Worm (Caenorhabditis elegans) whole organism, mixed stage, embryonic: ENCODE measurements around the gene dohh-1.

Experiments
- M03D4.4 ChIP-seq: sonication (generic microtip); optimal IDR thresholded peaks from 2 replicates; lab custom pipeline; 2017; ENCODE audit warnings: mild to moderate bottlenecking, missing genetic modification characterization, missing compliant biosample characterization
- bed-3 ChIP-seq: fragments of 200-800 bp; sonication (Bioruptor generic); optimal IDR thresholded peaks from 3 replicates; lab custom pipeline; 2018; ENCODE audit warnings: mild to moderate bottlenecking, missing genetic modification characterization, moderate library complexity, missing compliant biosample characterization
- blmp-1 ChIP-seq: fragments of 150-350 bp; optimal IDR thresholded peaks from 2 replicates; lab custom pipeline; 2014; ENCODE audit warnings: missing biosample characterization, missing genetic modification characterization
- ceh-39 ChIP-seq: fragments of 150-350 bp; optimal IDR thresholded peaks from 2 replicates; lab custom pipeline; 2014; ENCODE audit warnings: missing biosample characterization, missing genetic modification characterization
- ceh-43 ChIP-seq: fragments of 200-800 bp; sonication (Bioruptor generic); optimal IDR thresholded peaks from 2 replicates; lab custom pipeline; 2018; ENCODE audit warnings: mild to moderate bottlenecking, missing genetic modification characterization, moderate library complexity, missing compliant biosample characterization
- ceh-83 ChIP-seq: fragments of 200-800 bp; sonication (Bioruptor generic); optimal IDR thresholded peaks from 2 replicates; lab custom pipeline; 2018; ENCODE audit warnings: mild to moderate bottlenecking, missing genetic modification characterization, missing compliant biosample characterization
- ces-1 ChIP-seq: fragments of 150-350 bp; optimal IDR thresholded peaks from 2 replicates; lab custom pipeline; 2014; ENCODE audit warnings: missing biosample characterization, missing genetic modification reagents, missing genetic modification characterization
- drap-1 ChIP-seq: fragments of 200-800 bp; sonication (Bioruptor generic); optimal IDR thresholded peaks from 3 replicates; lab custom pipeline; 2018; ENCODE audit warnings: mild to moderate bottlenecking, missing genetic modification characterization, missing compliant biosample characterization
- elt-1 ChIP-seq: sonication (generic microtip); optimal IDR thresholded peaks from 2 replicates; lab custom pipeline; 2017; ENCODE audit warnings: missing genetic modification characterization, mild to moderate bottlenecking, missing compliant biosample characterization, antibody characterized with exemption, moderate library complexity, borderline replicate concordance; ENCODE audit not compliant: insufficient read depth
- elt-3 ChIP-seq: fragments of 150-350 bp; optimal IDR thresholded peaks from 2 replicates; lab custom pipeline; 2014; ENCODE audit warnings: missing biosample characterization, missing genetic modification characterization
- flh-1 ChIP-seq: fragments of 200-800 bp; sonication (Bioruptor generic); optimal IDR thresholded peaks from 2 replicates; lab custom pipeline; 2018; ENCODE audit warnings: mild to moderate bottlenecking, missing genetic modification characterization, moderate library complexity, missing compliant biosample characterization
- ham-2 ChIP-seq: fragments of 200-800 bp; sonication (Bioruptor generic); optimal IDR thresholded peaks from 2 replicates; lab custom pipeline; 2018; ENCODE audit warnings: mild to moderate bottlenecking, missing genetic modification characterization, missing compliant biosample characterization
- hlh-1 ChIP-seq: fragments of 150-350 bp; optimal IDR thresholded peaks from 2 replicates; lab custom pipeline; 2014; ENCODE audit warnings: missing biosample characterization, missing genetic modification reagents, missing genetic modification characterization
- lin-13 ChIP-seq: fragments of 150-350 bp; optimal IDR thresholded peaks from 2 replicates; lab custom pipeline; 2014; ENCODE audit warnings: missing biosample characterization, missing genetic modification characterization
- lin-32 ChIP-seq: fragments of 200-800 bp; sonication (Bioruptor generic); optimal IDR thresholded peaks from 2 replicates; lab custom pipeline; 2018; ENCODE audit warnings: mild to moderate bottlenecking, missing genetic modification characterization, missing compliant biosample characterization
- lsy-2 ChIP-seq: fragments of 150-350 bp; optimal IDR thresholded peaks from 2 replicates; lab custom pipeline; 2014; ENCODE audit warnings: missing biosample characterization, missing genetic modification characterization
- mab-5 ChIP-seq: fragments of 150-350 bp; optimal IDR thresholded peaks from 2 replicates; lab custom pipeline; 2014; ENCODE audit warnings: missing biosample characterization, missing genetic modification characterization
- mep-1 ChIP-seq: fragments of 150-350 bp; optimal IDR thresholded peaks from 2 replicates; lab custom pipeline; 2017; ENCODE audit warnings: missing biosample characterization, missing genetic modification reagents, missing genetic modification characterization, inconsistent platforms
- mls-2 ChIP-seq: sonication (generic microtip); optimal IDR thresholded peaks from 2 replicates; lab custom pipeline; 2016; ENCODE audit warnings: mild to moderate bottlenecking, missing genetic modification characterization, moderate library complexity, missing compliant biosample characterization
- nhr-12 ChIP-seq: fragments of 150-350 bp; optimal IDR thresholded peaks from 2 replicates; lab custom pipeline; 2014; ENCODE audit warnings: missing biosample characterization, missing genetic modification characterization
- nhr-2 ChIP-seq: fragments of 150-350 bp; optimal IDR thresholded peaks from 2 replicates; lab custom pipeline; 2014; ENCODE audit warnings: missing biosample characterization, missing genetic modification characterization
- nhr-237 ChIP-seq: fragments of 150-350 bp; optimal IDR thresholded peaks from 2 replicates; lab custom pipeline; 2014; ENCODE audit warnings: missing biosample characterization, missing genetic modification characterization
- nhr-28 ChIP-seq: fragments of 150-350 bp; optimal IDR thresholded peaks from 2 replicates; lab custom pipeline; 2014; ENCODE audit warnings: missing biosample characterization, missing genetic modification characterization
- nhr-76 ChIP-seq: sonication (generic microtip); optimal IDR thresholded peaks from 2 replicates; lab custom pipeline; 2017; ENCODE audit warnings: missing biosample characterization, missing genetic modification characterization
- pha-4 ChIP-seq: fragments of 150-350 bp; optimal IDR thresholded peaks from 2 replicates; lab custom pipeline; 2018; ENCODE audit warnings: missing biosample characterization, missing genetic modification reagents, missing genetic modification characterization
- sem-2 ChIP-seq: fragments of 200-800 bp; sonication (Bioruptor generic); optimal IDR thresholded peaks from 2 replicates; lab custom pipeline; 2018; ENCODE audit warnings: mild to moderate bottlenecking, missing genetic modification characterization, missing compliant biosample characterization
- snpc-4 ChIP-seq: fragments of 150-350 bp; optimal IDR thresholded peaks from 2 replicates; lab custom pipeline; 2014; ENCODE audit warnings: missing biosample characterization, missing genetic modification characterization
- sptf-1 ChIP-seq: sonication (generic microtip); optimal IDR thresholded peaks from 2 replicates; lab custom pipeline; 2017; ENCODE audit warnings: mild to moderate bottlenecking, missing genetic modification characterization, moderate library complexity, missing compliant biosample characterization
- tbx-8 ChIP-seq: fragments of 200-800 bp; sonication (Bioruptor generic); optimal IDR thresholded peaks from 2 replicates; lab custom pipeline; 2018; ENCODE audit warnings: mild to moderate bottlenecking, missing genetic modification characterization, moderate library complexity, missing compliant biosample characterization
- unc-120 ChIP-seq: sonication (generic microtip); optimal IDR thresholded peaks from 2 replicates; lab custom pipeline; 2017; ENCODE audit warnings: missing genetic modification characterization, missing compliant biosample characterization; ENCODE audit not compliant: poor library complexity, severe bottlenecking
- unc-39 ChIP-seq: fragments of 150-350 bp; optimal IDR thresholded peaks from 2 replicates; lab custom pipeline; 2014; ENCODE audit warnings: missing biosample characterization, missing genetic modification characterization
- unc-62 ChIP-seq: fragments of 150-350 bp; optimal IDR thresholded peaks from 2 replicates; lab custom pipeline; 2014; ENCODE audit warnings: missing biosample characterization, missing genetic modification reagents, missing genetic modification characterization
- zip-8 ChIP-seq: fragments of 150-350 bp; optimal IDR thresholded peaks from 2 replicates; lab custom pipeline; 2014; ENCODE audit warnings: missing biosample characterization, missing genetic modification characterization
- ztf-11 ChIP-seq: fragments of 150-350 bp; optimal IDR thresholded peaks from 2 replicates; lab custom pipeline; 2014; ENCODE audit warnings: missing biosample characterization, missing genetic modification characterization

dohh-1 gene

ce11 chrII:10557206-10557574 lies 22.6 kb upstream of the dohh-1 start:
- TF ChIP-seq blmp-1 (tag; lab: Kevin White, UChicago) (no peak), M03D4.4 (no peak), ceh-83 (GFP tag; lab: Kevin White, UChicago) (no peak), sptf-1 (tag; lab: Kevin White, UChicago) (no peak), nhr-237 (tag; lab: Kevin White, UChicago) (no peak), zip-8 (tag; lab: Kevin White, UChicago) (no peak), hlh-1 (tag; lab: Kevin White, UChicago) (no peak), ceh-43 (GFP tag; lab: Kevin White, UChicago) (no peak), nhr-76 (no peak), flh-1 (GFP tag; lab: Kevin White, UChicago) (no peak), mls-2 (no peak), nhr-28 (tag; lab: Kevin White, UChicago) (no peak), nhr-2 (no peak), lsy-2 (tag; lab: Kevin White, UChicago) (no peak), unc-62 (GFP tag; lab: Kevin White, UChicago) (no peak), unc-39 (no peak), pha-4 (tag; lab: Kevin White, UChicago) (no peak)
- TF ChIP-seq, all 35 proteins: peak for 0

ce11 chrII:10558345-10558744 lies 21.4 kb upstream of the dohh-1 start:
- TF ChIP-seq unc-62 (GFP tag; lab: Kevin White, UChicago) (peak; percentile 13), nhr-28 (tag; lab: Kevin White, UChicago) (no peak), blmp-1 (tag; lab: Kevin White, UChicago) (no peak), ztf-11 (tag; lab: Kevin White, UChicago) (no peak), mep-1 (tag; lab: Kevin White, UChicago) (no peak), tbx-8 (GFP tag; lab: Kevin White, UChicago) (no peak), unc-120 (tag; lab: Kevin White, UChicago) (peak; percentile 85), hlh-1 (tag; lab: Kevin White, UChicago) (peak; percentile 85)

ce11 chrII:10558962-10559415 lies 20.8 kb upstream of the dohh-1 start:
- TF ChIP-seq tbx-8 (GFP tag; lab: Kevin White, UChicago), result no peak
- TF ChIP-seq ham-2 (GFP tag; lab: Kevin White, UChicago), result no peak
- TF ChIP-seq lin-32 (GFP tag; lab: Kevin White, UChicago), result no peak
- TF ChIP-seq ztf-11 (tag; lab: Kevin White, UChicago), result no peak
- TF ChIP-seq mep-1 (tag; lab: Kevin White, UChicago), result no peak
- TF ChIP-seq ceh-43 (GFP tag; lab: Kevin White, UChicago), result no peak
- TF ChIP-seq nhr-28 (tag; lab: Kevin White, UChicago), result no peak
- TF ChIP-seq ces-1 (GFP tag; lab: Kevin White, UChicago), result no peak
- TF ChIP-seq nhr-2, result no peak
- no peak for TF ChIP-seq nhr-76
- no peak for TF ChIP-seq zip-8 (tag; lab: Kevin White, UChicago)
- no peak for TF ChIP-seq unc-39
- no peak for TF ChIP-seq lsy-2 (tag; lab: Kevin White, UChicago)
- no peak for TF ChIP-seq elt-1
- TF ChIP-seq pha-4 (tag; lab: Kevin White, UChicago), result no peak
- no peak for TF ChIP-seq blmp-1 (tag; lab: Kevin White, UChicago)
- no peak for TF ChIP-seq drap-1
- TF ChIP-seq snpc-4, result no peak
- no peak for TF ChIP-seq bed-3

DNA sequence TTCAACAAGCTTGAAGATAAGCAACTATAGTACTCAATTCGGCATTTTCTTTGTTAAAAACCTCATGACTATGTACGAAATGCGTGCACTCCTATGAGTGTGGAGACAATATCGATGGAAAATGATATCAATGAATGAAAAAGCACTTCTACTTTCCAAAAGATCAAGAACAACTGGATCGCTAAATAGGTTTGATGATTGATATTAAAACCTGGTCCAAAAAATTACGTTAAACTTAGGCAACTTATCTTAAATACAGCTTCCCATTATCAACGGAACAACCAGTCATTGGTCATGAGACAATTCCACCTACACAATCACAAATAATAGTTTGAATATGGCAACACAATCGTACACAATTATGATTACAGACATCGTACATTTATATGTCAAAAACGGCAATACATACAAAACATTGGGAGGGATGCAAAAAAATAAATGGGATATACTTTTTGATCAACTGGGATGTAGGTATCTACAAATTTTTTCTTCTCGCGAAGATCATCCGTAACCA lies 20.0 kb upstream of the dohh-1 start:
- TF ChIP-seq sptf-1 (tag; lab: Kevin White, UChicago) (no peak), nhr-2 (no peak), lin-32 (GFP tag; lab: Kevin White, UChicago) (no peak), hlh-1 (tag; lab: Kevin White, UChicago) (no peak), drap-1 (no peak), unc-39 (no peak), tbx-8 (GFP tag; lab: Kevin White, UChicago) (no peak)

ce11 chrII:10563368-10563767 lies 16.4 kb upstream of the dohh-1 start, which contains the start of gene cdc-48.1:
cdc-48.1 (minus strand) TSS chrII:10563407.
- peak; percentile 91 for TF ChIP-seq unc-120 (tag; lab: Kevin White, UChicago)
- TF ChIP-seq ceh-43 (GFP tag; lab: Kevin White, UChicago), result peak; percentile 87
- peak; percentile 98 for TF ChIP-seq ces-1 (GFP tag; lab: Kevin White, UChicago)
- TF ChIP-seq zip-8 (tag; lab: Kevin White, UChicago), result no peak
- peak; percentile 84 for TF ChIP-seq mab-5
- TF ChIP-seq lin-13, result peak; percentile 100
- peak; percentile 80 for TF ChIP-seq ztf-11 (tag; lab: Kevin White, UChicago)
- peak; percentile 68 for TF ChIP-seq nhr-12 (tag; lab: Kevin White, UChicago)
- TF ChIP-seq drap-1, result peak; percentile 92
- TF ChIP-seq nhr-237 (tag; lab: Kevin White, UChicago), result peak; percentile 100
- TF ChIP-seq snpc-4, result no peak
- TF ChIP-seq mls-2, result peak; percentile 89
- peak; percentile 88 for TF ChIP-seq ceh-83 (GFP tag; lab: Kevin White, UChicago)
- TF ChIP-seq ceh-39, result peak; percentile 99
- peak; percentile 92 for TF ChIP-seq M03D4.4
- peak; percentile 84 for TF ChIP-seq ham-2 (GFP tag; lab: Kevin White, UChicago)
- peak; percentile 74 for TF ChIP-seq nhr-2
- TF ChIP-seq flh-1 (GFP tag; lab: Kevin White, UChicago), result peak; percentile 49
- peak; percentile 87 for TF ChIP-seq nhr-28 (tag; lab: Kevin White, UChicago)
- TF ChIP-seq sptf-1 (tag; lab: Kevin White, UChicago), result peak; percentile 97
- peak; percentile 79 for TF ChIP-seq blmp-1 (tag; lab: Kevin White, UChicago)
- TF ChIP-seq lin-32 (GFP tag; lab: Kevin White, UChicago), result peak; percentile 37
- peak; percentile 36 for TF ChIP-seq unc-39
- TF ChIP-seq hlh-1 (tag; lab: Kevin White, UChicago), result peak; percentile 88
- peak; percentile 63 for TF ChIP-seq bed-3
- peak; percentile 85 for TF ChIP-seq elt-3
- peak; percentile 72 for TF ChIP-seq tbx-8 (GFP tag; lab: Kevin White, UChicago)
- TF ChIP-seq lsy-2 (tag; lab: Kevin White, UChicago), result peak; percentile 95
- no peak for TF ChIP-seq nhr-76
- peak; percentile 68 for TF ChIP-seq elt-1
- TF ChIP-seq unc-62 (GFP tag; lab: Kevin White, UChicago), result peak; percentile 97
- peak; percentile 30 for TF ChIP-seq sem-2 (GFP tag; lab: Kevin White, UChicago)
- peak; percentile 100 for TF ChIP-seq mep-1 (tag; lab: Kevin White, UChicago)
